Worm (Caenorhabditis elegans): Measurements from ENCODE around the gene aman-2.

The aman-2 gene

DNA sequence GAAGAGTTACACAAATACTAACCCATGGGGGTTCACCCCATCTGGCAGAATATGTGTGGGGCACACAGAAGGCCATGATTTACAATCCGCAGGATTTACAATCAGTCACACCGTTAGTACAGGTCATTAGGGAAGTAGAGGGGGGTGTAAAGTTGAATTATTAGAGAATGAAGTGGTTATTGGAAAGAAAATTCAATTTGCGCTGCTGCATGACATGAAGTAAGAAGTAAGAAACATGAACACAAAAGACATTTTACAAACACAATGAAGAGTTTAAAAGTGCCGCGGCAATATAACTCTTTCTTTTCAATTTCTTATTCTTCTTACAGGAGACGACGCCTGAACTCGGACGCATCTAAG lies 27.8 kb upstream of the aman-2 start:
- 0 out of 2 replicates have a peak, but pooled peaks have one; percentile 31 for TF ChIP-seq pes-1 (GFP tag; IDR thresholded peaks at IDR 0.05)
- no peak for TF ChIP-seq ets-7 (tag; optimal IDR thresholded peaks at IDR 0.05)
- TF ChIP-seq tra-4 (tag; optimal IDR thresholded peaks at IDR 0.05), result no peak
- no peak for TF ChIP-seq hmbx-1 (tag; optimal IDR thresholded peaks at IDR 0.05)
- TF ChIP-seq tbx-37 (GFP tag; conservative IDR thresholded peaks at IDR 0.05), result no peak
- no peak for TF ChIP-seq ama-1 (optimal IDR thresholded peaks at IDR 0.05)
- no peak for TF ChIP-seq sea-1 (GFP tag; conservative IDR thresholded peaks at IDR 0.05)
- peak; percentile 18 for TF ChIP-seq B0310.2 (tag; optimal IDR thresholded peaks at IDR 0.05)
- no peak for TF ChIP-seq flt-1 (GFP tag; IDR thresholded peaks at IDR 0.05)
- no peak for TF ChIP-seq tbx-11 (GFP tag; IDR thresholded peaks at IDR 0.05)
- no peak for TF ChIP-seq aly-1 (tag; optimal IDR thresholded peaks at IDR 0.05)
- no peak for TF ChIP-seq hmg-4 (GFP tag; optimal IDR thresholded peaks at IDR 0.05)

DNA sequence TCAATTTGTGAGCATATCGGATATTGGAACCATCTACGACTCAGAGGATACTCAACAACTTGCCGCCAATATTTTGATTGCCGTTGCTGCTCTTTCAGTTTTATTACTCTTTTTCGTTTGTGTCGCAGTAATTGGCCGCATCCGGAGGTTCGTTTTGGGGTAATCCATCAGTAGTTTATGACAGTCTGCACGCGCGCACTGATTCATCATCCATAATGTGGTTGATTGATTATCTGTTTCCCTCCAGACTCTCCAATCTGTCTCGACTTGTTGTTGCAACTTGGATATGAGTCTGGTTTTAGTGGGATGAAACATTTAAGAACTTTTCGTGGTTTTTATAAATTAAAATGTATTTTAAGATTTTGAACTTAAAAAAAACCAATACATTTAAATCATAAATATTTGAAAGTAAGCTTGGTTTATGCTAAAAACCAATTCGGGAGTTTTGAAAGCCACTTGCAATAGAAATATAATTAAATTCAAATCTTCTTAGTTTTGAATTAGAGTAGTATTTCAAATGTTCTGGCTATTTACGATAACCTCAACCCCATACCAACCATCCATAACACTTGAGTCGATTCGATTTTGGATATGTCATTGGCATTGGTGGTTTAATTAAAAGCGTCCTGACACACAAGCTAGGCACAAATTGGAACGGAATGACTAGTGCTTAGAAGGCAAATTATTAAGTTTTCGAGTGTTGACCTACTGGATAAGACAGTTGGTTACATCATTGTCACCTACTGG lies 27.2 kb upstream of the aman-2 start:
- TF ChIP-seq ceh-13 (GFP tag; optimal IDR thresholded peaks at IDR 0.05) (no peak), aly-1 (tag; optimal IDR thresholded peaks at IDR 0.05) (no peak), ceh-36 (tag; optimal IDR thresholded peaks at IDR 0.05) (no peak), sea-1 (GFP tag; conservative IDR thresholded peaks at IDR 0.05) (no peak), ets-7 (tag; optimal IDR thresholded peaks at IDR 0.05) (no peak), scrt-1 (GFP tag; IDR thresholded peaks at IDR 0.05) (no peak), tbx-11 (GFP tag; IDR thresholded peaks at IDR 0.05) (no peak), hnd-1 (tag; optimal IDR thresholded peaks at IDR 0.05) (no peak)

- TF ChIP-seq ama-1 (optimal IDR thresholded peaks at IDR 0.05) (peak; percentile 44), B0310.2 (tag; optimal IDR thresholded peaks at IDR 0.05) (no peak)
Observed at ce11 chrV:11958343-11959291, 25.6 kb upstream of the aman-2 start, which contains the start of gene F58H1.5. Gene F58H1.5, plus strand, starts transcription at chrV:11958393.

DNA sequence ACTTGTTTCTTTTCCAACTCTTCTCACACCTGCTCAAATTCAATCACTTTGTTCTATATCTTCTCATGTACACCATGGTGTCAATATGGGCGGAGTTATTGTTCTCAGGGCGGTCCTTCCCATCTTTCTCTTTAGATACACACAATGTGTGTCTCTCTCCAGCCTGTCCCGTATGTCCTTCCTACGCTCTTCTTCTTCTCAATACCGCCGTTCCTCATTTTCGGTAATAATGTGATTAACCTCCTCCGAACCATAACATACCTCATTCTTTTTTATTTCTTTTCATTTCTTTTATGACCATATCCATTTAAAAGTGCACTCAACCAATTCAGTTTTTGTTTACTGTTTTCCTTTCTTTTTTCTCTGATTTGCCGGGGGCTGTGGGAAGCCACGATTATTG lies 22.6 kb upstream of the aman-2 start:
- TF ChIP-seq scrt-1 (GFP tag; IDR thresholded peaks at IDR 0.05) (no peak), tbx-11 (GFP tag; IDR thresholded peaks at IDR 0.05) (no peak), sea-1 (GFP tag; conservative IDR thresholded peaks at IDR 0.05) (no peak), pes-1 (GFP tag; IDR thresholded peaks at IDR 0.05) (no peak), hmg-4 (GFP tag; optimal IDR thresholded peaks at IDR 0.05) (no peak), hnd-1 (tag; optimal IDR thresholded peaks at IDR 0.05) (no peak), tbx-37 (GFP tag; conservative IDR thresholded peaks at IDR 0.05) (no peak), aly-1 (tag; optimal IDR thresholded peaks at IDR 0.05) (no peak), flt-1 (GFP tag; IDR thresholded peaks at IDR 0.05) (no peak), F13C5.2 (tag; optimal IDR thresholded peaks at IDR 0.05) (no peak), ceh-36 (tag; optimal IDR thresholded peaks at IDR 0.05) (no peak), tra-4 (tag; optimal IDR thresholded peaks at IDR 0.05) (no peak), B0310.2 (tag; optimal IDR thresholded peaks at IDR 0.05) (no peak), ceh-13 (GFP tag; optimal IDR thresholded peaks at IDR 0.05) (no peak), ama-1 (optimal IDR thresholded peaks at IDR 0.05) (no peak), ets-7 (tag; optimal IDR thresholded peaks at IDR 0.05) (no peak), hmbx-1 (tag; optimal IDR thresholded peaks at IDR 0.05) (no peak)

DNA sequence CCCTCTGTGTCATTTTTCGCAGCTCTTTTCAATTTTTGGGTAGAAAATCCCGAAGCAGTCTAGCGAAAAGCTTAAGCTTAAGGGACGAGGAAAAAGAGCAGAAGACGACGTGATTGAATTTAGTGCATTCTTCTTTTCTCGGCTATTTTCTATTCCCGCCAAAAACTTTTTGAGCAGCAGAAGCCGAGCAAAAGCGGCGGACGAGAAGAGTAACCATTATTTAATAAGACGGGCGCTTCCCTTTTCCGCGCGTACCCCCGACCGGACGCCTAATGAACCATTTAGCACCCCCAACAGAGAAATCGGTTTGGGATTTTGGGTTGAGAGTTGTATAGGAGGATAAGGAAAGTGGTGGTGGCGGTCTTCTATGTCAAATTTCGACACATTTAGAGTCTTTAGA lies 20.6 kb upstream of the aman-2 start:
- TF ChIP-seq F13C5.2 (tag; optimal IDR thresholded peaks at IDR 0.05), result no peak
- TF ChIP-seq ama-1 (optimal IDR thresholded peaks at IDR 0.05), result no peak
- no peak for TF ChIP-seq tra-4 (tag; optimal IDR thresholded peaks at IDR 0.05)
- no peak for TF ChIP-seq sea-1 (GFP tag; conservative IDR thresholded peaks at IDR 0.05)
- no peak for TF ChIP-seq hmbx-1 (tag; optimal IDR thresholded peaks at IDR 0.05)
- no peak for TF ChIP-seq aly-1 (tag; optimal IDR thresholded peaks at IDR 0.05)
- no peak for TF ChIP-seq pes-1 (GFP tag; IDR thresholded peaks at IDR 0.05)
- no peak for TF ChIP-seq tbx-37 (GFP tag; conservative IDR thresholded peaks at IDR 0.05)
- TF ChIP-seq B0310.2 (tag; optimal IDR thresholded peaks at IDR 0.05), result no peak
- no peak for TF ChIP-seq ceh-13 (GFP tag; optimal IDR thresholded peaks at IDR 0.05)
- TF ChIP-seq hnd-1 (tag; optimal IDR thresholded peaks at IDR 0.05), result no peak
- TF ChIP-seq tbx-11 (GFP tag; IDR thresholded peaks at IDR 0.05), result no peak
- no peak for TF ChIP-seq ceh-36 (tag; optimal IDR thresholded peaks at IDR 0.05)
- TF ChIP-seq ets-7 (tag; optimal IDR thresholded peaks at IDR 0.05), result no peak
- TF ChIP-seq flt-1 (GFP tag; IDR thresholded peaks at IDR 0.05), result no peak

- TF ChIP-seq scrt-1 (GFP tag; IDR thresholded peaks at IDR 0.05) (no peak), ceh-13 (GFP tag; optimal IDR thresholded peaks at IDR 0.05) (no peak), hnd-1 (tag; optimal IDR thresholded peaks at IDR 0.05) (no peak)
Observed at ce11 chrV:11952854-11953447, 19.9 kb upstream of the aman-2 start.

DNA sequence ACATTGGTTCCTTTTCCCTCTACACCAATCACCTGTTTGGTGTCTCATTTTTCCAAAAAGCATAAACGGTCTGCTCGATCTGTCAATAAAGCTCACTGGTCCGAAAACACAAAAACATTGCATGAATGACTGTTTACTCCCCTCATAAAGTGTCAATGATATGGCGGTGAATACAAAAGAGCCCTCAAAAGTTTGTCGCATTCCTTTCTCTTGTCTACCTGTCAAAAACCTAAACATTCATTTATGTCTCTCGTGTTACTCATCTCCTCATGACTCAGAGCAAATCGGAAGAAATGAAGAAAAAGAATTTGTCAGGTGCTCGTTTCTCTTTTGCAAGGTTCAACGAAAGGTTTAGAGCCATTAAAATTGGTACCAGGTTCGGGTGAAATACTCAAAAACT lies 18.2 kb upstream of the aman-2 start:
- TF ChIP-seq tbx-37 (GFP tag; conservative IDR thresholded peaks at IDR 0.05) (no peak), ama-1 (optimal IDR thresholded peaks at IDR 0.05) (no peak), flt-1 (GFP tag; IDR thresholded peaks at IDR 0.05) (no peak), hmbx-1 (tag; optimal IDR thresholded peaks at IDR 0.05) (no peak), F13C5.2 (tag; optimal IDR thresholded peaks at IDR 0.05) (no peak), tbx-11 (GFP tag; IDR thresholded peaks at IDR 0.05) (no peak), B0310.2 (tag; optimal IDR thresholded peaks at IDR 0.05) (no peak), scrt-1 (GFP tag; IDR thresholded peaks at IDR 0.05) (no peak), pes-1 (GFP tag; IDR thresholded peaks at IDR 0.05) (no peak), sea-1 (GFP tag; conservative IDR thresholded peaks at IDR 0.05) (no peak), ets-7 (tag; optimal IDR thresholded peaks at IDR 0.05) (no peak)

Measured in whole organism, early embryonic.